Fruit fly (Drosophila melanogaster) whole organism, embryonic: ENCODE results near the gene AP-1sigma.

Experiments used
- B-H1 ChIP-seq: fragments of 200-800 bp; sonication (Bioruptor generic); IDR thresholded peaks from 3 replicates; pipeline ENCODE4 v1.3.6; 2022; ENCODE audit warnings: missing biosample characterization, missing genetic modification characterization
- CG10431 ChIP-seq: fragments of 200-800 bp; sonication (Bioruptor generic); optimal IDR thresholded peaks from 3 replicates; lab custom pipeline; 2018; ENCODE audit warnings: missing biosample characterization, mild to moderate bottlenecking, missing genetic modification characterization
- CG11093 ChIP-seq: fragments of 200-800 bp; sonication (Bioruptor generic); IDR thresholded peaks from 3 replicates; pipeline ENCODE4 v1.3.6; 2022; ENCODE audit warnings: missing biosample characterization, missing genetic modification characterization
- CG11398 ChIP-seq: fragments of 200-800 bp; sonication (Bioruptor generic); optimal IDR thresholded peaks from 2 replicates; lab custom pipeline; 2016; ENCODE audit warnings: missing biosample characterization, missing genetic modification characterization
- CG12155 ChIP-seq: fragments of 200-800 bp; sonication (Bioruptor generic); optimal IDR thresholded peaks from 3 replicates; lab custom pipeline; 2016; ENCODE audit warnings: missing biosample characterization, missing genetic modification characterization
- CG13624 ChIP-seq: fragments of 200-800 bp; sonication (Bioruptor generic); optimal IDR thresholded peaks from 2 replicates; lab custom pipeline; 2016; ENCODE audit warnings: missing biosample characterization, missing genetic modification characterization
- CG14860 ChIP-seq: fragments of 200-800 bp; sonication (Bioruptor generic); IDR thresholded peaks from 3 replicates; pipeline ENCODE4 v1.3.6; 2022; ENCODE audit warnings: missing biosample characterization, missing genetic modification characterization; ENCODE audit not compliant: partially characterized antibody
- CG16813 ChIP-seq: fragments of 200-800 bp; sonication (Bioruptor generic); IDR thresholded peaks from 3 replicates; pipeline ENCODE4 v1.3.6; 2022; ENCODE audit warnings: missing biosample characterization, missing genetic modification characterization; ENCODE audit not compliant: partially characterized antibody
- CG17186 ChIP-seq: fragments of 200-800 bp; sonication (Bioruptor generic); optimal IDR thresholded peaks from 3 replicates; lab custom pipeline; 2017; ENCODE audit warnings: missing biosample characterization, missing genetic modification reagents, missing genetic modification characterization
- CG17612 ChIP-seq: fragments of 200-800 bp; sonication (Bioruptor generic); IDR thresholded peaks from 2 replicates; pipeline ENCODE4 v1.3.6; 2022; ENCODE audit warnings: missing biosample characterization, missing genetic modification characterization
- CG2116 ChIP-seq: fragments of 200-800 bp; sonication (Bioruptor generic); optimal IDR thresholded peaks from 3 replicates; lab custom pipeline; 2018; ENCODE audit warnings: missing biosample characterization, mild to moderate bottlenecking, missing genetic modification characterization
- CG2129 ChIP-seq: fragments of 200-800 bp; sonication (Bioruptor generic); IDR thresholded peaks from 2 replicates; pipeline ENCODE4 v1.3.6; 2022; ENCODE audit warnings: missing biosample characterization, missing genetic modification characterization; ENCODE audit not compliant: partially characterized antibody
- CG2875 ChIP-seq: fragments of 200-800 bp; sonication (Bioruptor generic); optimal IDR thresholded peaks from 2 replicates; lab custom pipeline; 2017; ENCODE audit warnings: missing biosample characterization, mild to moderate bottlenecking, missing genetic modification characterization, missing genetic modification reagents
- CG2889 ChIP-seq: fragments of 200-800 bp; sonication (Bioruptor generic); IDR thresholded peaks from 3 replicates; pipeline ENCODE4 v1.3.6; 2022; ENCODE audit warnings: missing biosample characterization, missing genetic modification characterization
- CG30403 ChIP-seq: fragments of 200-800 bp; sonication (Bioruptor generic); optimal IDR thresholded peaks from 3 replicates; lab custom pipeline; 2016; ENCODE audit warnings: missing biosample characterization, missing genetic modification characterization
- CG4617 ChIP-seq: fragments of 200-800 bp; sonication (Bioruptor generic); optimal IDR thresholded peaks from 3 replicates; lab custom pipeline; 2016; ENCODE audit warnings: missing biosample characterization, missing genetic modification characterization, borderline replicate concordance
- CG4707 ChIP-seq: fragments of 200-800 bp; sonication (Bioruptor generic); optimal IDR thresholded peaks from 2 replicates; lab custom pipeline; 2018; ENCODE audit warnings: missing biosample characterization, mild to moderate bottlenecking, missing genetic modification characterization, moderate library complexity
- CG4820 ChIP-seq: fragments of 200-800 bp; sonication (Bioruptor generic); optimal IDR thresholded peaks from 3 replicates; lab custom pipeline; 2016; ENCODE audit warnings: missing biosample characterization, missing genetic modification characterization
- CG6654 ChIP-seq: fragments of 200-800 bp; sonication (Bioruptor generic); optimal IDR thresholded peaks from 2 replicates; lab custom pipeline; 2017; ENCODE audit warnings: missing biosample characterization, mild to moderate bottlenecking, missing genetic modification characterization
- CG6683 ChIP-seq: fragments of 200-800 bp; sonication (Bioruptor generic); optimal IDR thresholded peaks from 2 replicates; lab custom pipeline; 2017; ENCODE audit warnings: missing biosample characterization, mild to moderate bottlenecking, missing genetic modification characterization, missing genetic modification reagents
- CG8281 ChIP-seq: fragments of 200-800 bp; sonication (Bioruptor generic); optimal IDR thresholded peaks from 2 replicates; lab custom pipeline; 2018; ENCODE audit warnings: missing biosample characterization, mild to moderate bottlenecking, missing genetic modification characterization, moderate library complexity
- CG8359 ChIP-seq: fragments of 200-800 bp; sonication (Bioruptor generic); optimal IDR thresholded peaks from 2 replicates; lab custom pipeline; 2017; ENCODE audit warnings: missing biosample characterization, mild to moderate bottlenecking, missing genetic modification characterization, borderline replicate concordance
- CG8388 ChIP-seq: fragments of 200-800 bp; sonication (Bioruptor generic); optimal IDR thresholded peaks from 2 replicates; lab custom pipeline; 2019; ENCODE audit warnings: missing biosample characterization, mild to moderate bottlenecking, missing genetic modification characterization, moderate library complexity
- CG9727 ChIP-seq: fragments of 200-800 bp; sonication (Bioruptor generic); optimal IDR thresholded peaks from 3 replicates; lab custom pipeline; 2017; ENCODE audit warnings: missing biosample characterization, mild to moderate bottlenecking, missing genetic modification characterization
- CG9817 ChIP-seq: fragments of 200-800 bp; sonication (Bioruptor generic); optimal IDR thresholded peaks from 2 replicates; lab custom pipeline; 2018; ENCODE audit warnings: missing biosample characterization, mild to moderate bottlenecking, missing genetic modification characterization, moderate library complexity
- CrebB ChIP-seq: fragments of 200-800 bp; sonication (Bioruptor generic); optimal IDR thresholded peaks from 3 replicates; lab custom pipeline; 2018; ENCODE audit warnings: missing biosample characterization, mild to moderate bottlenecking, missing genetic modification characterization
- D19A ChIP-seq: fragments of 200-800 bp; optimal IDR thresholded peaks from 3 replicates; lab custom pipeline; 2019; ENCODE audit warnings: missing biosample characterization, mild to moderate bottlenecking, missing genetic modification characterization, moderate library complexity
- Dp ChIP-seq: fragments of 200-800 bp; sonication (Bioruptor generic); optimal IDR thresholded peaks from 2 replicates; lab custom pipeline; 2018; ENCODE audit warnings: missing biosample characterization, mild to moderate bottlenecking, missing genetic modification characterization, moderate library complexity
- H2.0 ChIP-seq: fragments of 200-800 bp; sonication (Bioruptor generic); IDR thresholded peaks from 2 replicates; pipeline ENCODE4 v1.3.6; 2022; ENCODE audit warnings: missing biosample characterization, missing genetic modification characterization
- HLH4C ChIP-seq: fragments of 200-800 bp; sonication (Bioruptor generic); IDR thresholded peaks from 3 replicates; pipeline ENCODE4 v1.3.6; 2022; ENCODE audit warnings: missing biosample characterization, missing genetic modification characterization; ENCODE audit not compliant: partially characterized antibody
- HmgZ ChIP-seq: fragments of 200-800 bp; sonication (Bioruptor generic); optimal IDR thresholded peaks from 2 replicates; lab custom pipeline; 2018; ENCODE audit warnings: missing biosample characterization, mild to moderate bottlenecking, missing genetic modification characterization
- Scr ChIP-seq: fragments of 200-800 bp; sonication (Bioruptor generic); IDR thresholded peaks from 2 replicates; pipeline ENCODE4 v1.3.6; 2022; ENCODE audit warnings: missing biosample characterization, missing genetic modification characterization; ENCODE audit not compliant: partially characterized antibody
- aop ChIP-seq: fragments of 200-800 bp; sonication (Bioruptor generic); IDR thresholded peaks from 2 replicates; pipeline ENCODE4 v1.3.6; 2022; ENCODE audit warnings: missing biosample characterization, missing genetic modification characterization
- crp ChIP-seq, 2 experiments: fragments of 200-800 bp; sonication (Bioruptor generic); optimal IDR thresholded peaks; 2 replicates in 1 of 2; 3 replicates in 1 of 2; lab custom pipeline; 2017; ENCODE audit warnings: missing biosample characterization in 2 of 2, missing genetic modification characterization in 2 of 2, mild to moderate bottlenecking in 1 of 2, moderate library complexity in 1 of 2
- en ChIP-seq: fragments of 200-800 bp; sonication (Bioruptor generic); optimal IDR thresholded peaks from 2 replicates; lab custom pipeline; 2016; ENCODE audit warnings: missing biosample characterization, missing genetic modification characterization
- eve ChIP-seq, 2 experiments: fragments of >200 bp; optimal IDR thresholded peaks; 2 replicates each; lab custom pipeline; 2017; ENCODE audit warnings: missing biosample characterization in 2 of 2, missing genetic modification characterization in 2 of 2
- gce ChIP-seq: fragments of 200-800 bp; sonication (Bioruptor generic); IDR thresholded peaks from 3 replicates; pipeline ENCODE4 v1.3.6; 2022; ENCODE audit warnings: missing biosample characterization, missing genetic modification characterization
- gfzf ChIP-seq: fragments of 200-800 bp; sonication (Bioruptor generic); optimal IDR thresholded peaks from 2 replicates; lab custom pipeline; 2016; ENCODE audit warnings: missing biosample characterization, mild to moderate bottlenecking, missing genetic modification characterization, moderate library complexity
- gt ChIP-seq: fragments of 200-800 bp; sonication (Bioruptor generic); IDR thresholded peaks from 2 replicates; pipeline ENCODE4 v1.3.6; 2022; ENCODE audit warnings: missing biosample characterization, missing genetic modification characterization
- lab ChIP-seq: fragments of 200-800 bp; sonication (Bioruptor generic); optimal IDR thresholded peaks from 3 replicates; lab custom pipeline; 2017; ENCODE audit warnings: missing biosample characterization, missing genetic modification characterization, mild to moderate bottlenecking, moderate library complexity, missing genetic modification reagents
- lilli ChIP-seq: fragments of 200-800 bp; sonication (Bioruptor generic); optimal IDR thresholded peaks from 3 replicates; lab custom pipeline; 2016; ENCODE audit warnings: missing biosample characterization, missing genetic modification characterization
- schlank ChIP-seq: fragments of 200-800 bp; sonication (Bioruptor generic); optimal IDR thresholded peaks from 2 replicates; lab custom pipeline; 2018; ENCODE audit warnings: missing biosample characterization, mild to moderate bottlenecking, missing genetic modification characterization
- sisA ChIP-seq: fragments of 200-800 bp; sonication (Bioruptor generic); IDR thresholded peaks from 2 replicates; pipeline ENCODE4 v1.3.6; 2022; ENCODE audit warnings: missing biosample characterization, missing genetic modification characterization
- ssp ChIP-seq: fragments of 200-800 bp; sonication (Bioruptor generic); IDR thresholded peaks from 2 replicates; pipeline ENCODE4 v1.3.6; 2022; ENCODE audit warnings: missing biosample characterization, missing genetic modification characterization
- tin ChIP-seq: fragments of 200-800 bp; sonication (Bioruptor generic); optimal IDR thresholded peaks from 3 replicates; lab custom pipeline; 2016; ENCODE audit warnings: missing biosample characterization, missing genetic modification characterization
- vvl ChIP-seq: fragments of 200-800 bp; sonication (Bioruptor generic); IDR thresholded peaks from 2 replicates; pipeline ENCODE4 v1.3.6; 2022; ENCODE audit warnings: missing biosample characterization, missing genetic modification characterization
- wdn ChIP-seq: fragments of 200-800 bp; sonication (Bioruptor generic); IDR thresholded peaks from 2 replicates; pipeline ENCODE4 v1.3.6; 2022; ENCODE audit warnings: missing biosample characterization, missing genetic modification characterization
- zfh1 ChIP-seq: fragments of 200-800 bp; sonication (Bioruptor generic); IDR thresholded peaks from 3 replicates; pipeline ENCODE4 v1.3.6; 2022; ENCODE audit warnings: missing biosample characterization, missing genetic modification characterization

The AP-1sigma gene

DNA sequence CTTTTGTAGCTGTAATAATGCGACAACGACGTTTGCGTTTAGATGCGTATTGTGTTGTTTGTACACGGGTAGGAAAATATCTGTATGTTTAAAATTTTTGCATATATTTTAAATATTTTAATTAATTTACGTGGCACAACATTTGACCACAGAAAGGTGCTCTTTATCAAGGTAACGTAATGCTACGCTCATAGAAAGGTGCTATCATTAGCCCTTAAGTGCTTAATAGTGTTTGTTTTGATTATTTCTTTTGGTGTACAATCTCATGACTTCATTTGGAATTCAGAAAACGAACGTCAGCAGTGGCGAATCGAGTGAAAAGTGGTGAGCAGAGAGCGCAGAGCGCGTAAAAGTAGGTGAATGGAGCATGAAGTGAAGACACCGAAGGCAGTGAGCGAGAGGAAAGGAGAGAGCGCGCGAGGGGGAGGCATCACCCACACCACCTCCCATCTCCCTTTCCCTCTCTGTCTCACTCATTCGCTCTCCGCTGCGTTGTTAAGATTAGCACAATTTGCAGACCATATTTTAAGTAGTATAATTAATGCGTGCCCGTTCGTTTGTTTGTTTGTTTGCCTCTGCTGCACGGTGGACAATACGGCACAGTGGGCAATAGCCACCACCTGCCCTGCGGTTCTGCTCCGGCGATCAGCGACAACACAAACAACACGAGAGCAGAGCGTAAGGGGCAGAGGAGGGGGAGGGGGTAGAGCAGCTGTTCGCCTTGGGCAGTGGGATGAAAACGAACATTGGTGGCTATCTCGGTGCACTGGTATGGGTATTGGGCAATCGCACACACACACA lies 36.5 kb upstream of the AP-1sigma start:
- TF ChIP-seq CG11398 (GFP tag; lab: Kevin White, UChicago) (no peak), CG9817 (tag; lab: Kevin White, UChicago) (peak; percentile 32), CG2875 (no peak), CG8388 (GFP tag; lab: Kevin White, UChicago) (peak; percentile 24), wdn (0 out of 2 replicates have a peak, but pooled peaks have one; percentile 6), D19A (tag; lab: Kevin White, UChicago) (peak; percentile 49), gfzf (GFP tag; lab: Kevin White, UChicago) (no peak), schlank (tag; lab: Kevin White, UChicago) (peak; percentile 19), CG30403 (GFP tag; lab: Kevin White, UChicago) (peak; percentile 45), ssp (GFP tag; lab: Robert Waterston, UW) (no peak), CG17186 (GFP tag; lab: Kevin White, UChicago) (no peak), lilli (GFP tag; lab: Kevin White, UChicago) (no peak), H2.0 (GFP tag; lab: Robert Waterston, UW) (peak; percentile 61), Scr (GFP tag; lab: Robert Waterston, UW) (peak; percentile 41), CG12155 (no peak), sisA (GFP tag; lab: Robert Waterston, UW) (peak; percentile 49), tin (GFP tag; lab: Kevin White, UChicago) (no peak), CG8281 (tag; lab: Kevin White, UChicago) (peak; percentile 12), eve (GFP tag; optimal IDR thresholded peaks at IDR 0.05; lab: Kevin White, UChicago) (no peak), CrebB (peak; percentile 33), CG13624 (GFP tag; lab: Kevin White, UChicago) (no peak), CG10431 (GFP tag; lab: Kevin White, UChicago) (no peak), CG6654 (GFP tag; lab: Kevin White, UChicago) (no peak), CG8359 (GFP tag; lab: Kevin White, UChicago) (no peak), HLH4C (GFP tag; lab: Robert Waterston, UW) (no peak), B-H1 (GFP tag; lab: Robert Waterston, UW) (0 out of 3 replicates have a peak, but pooled peaks have one; percentile 37), gce (no peak), CG9727 (GFP tag; lab: Kevin White, UChicago) (peak; percentile 28), CG4617 (GFP tag; lab: Kevin White, UChicago) (no peak), CG4707 (GFP tag; lab: Kevin White, UChicago) (peak; percentile 97), CG14860 (no peak), lab (GFP tag; lab: Kevin White, UChicago) (peak; percentile 3), CG17612 (GFP tag; lab: Robert Waterston, UW) (0 out of 2 replicates have a peak, but pooled peaks have one; percentile 11), CG16813 (GFP tag; lab: Robert Waterston, UW) (no peak), CG2889 (GFP tag; lab: Robert Waterston, UW) (0 out of 3 replicates have a peak, but pooled peaks have one; percentile 12), gt (no peak), CG11093 (GFP tag; lab: Robert Waterston, UW) (peak; percentile 15; the same call in 1 of the 3 replicates), CG2129 (GFP tag; lab: Robert Waterston, UW) (no peak), CG4820 (GFP tag; lab: Kevin White, UChicago) (no peak), crp (GFP tag; optimal IDR thresholded peaks at IDR 0.05; lab: Kevin White, UChicago) (peak in 1 of 2 experiments; percentile 79), aop (GFP tag; lab: Robert Waterston, UW) (no peak), Dp (GFP tag; lab: Kevin White, UChicago) (no peak), zfh1 (GFP tag; lab: Robert Waterston, UW) (peak; percentile 57; the same call in 1 of the 3 replicates), CG6683 (no peak), CG2116 (GFP tag; lab: Kevin White, UChicago) (no peak), en (GFP tag; lab: Kevin White, UChicago) (no peak), HmgZ (tag; lab: Kevin White, UChicago) (peak; percentile 53), vvl (GFP tag; lab: Robert Waterston, UW) (peak; percentile 71)
